Fruit fly (Drosophila melanogaster): ENCODE data around the gene CG9922.

The CG9922 gene

DNA sequence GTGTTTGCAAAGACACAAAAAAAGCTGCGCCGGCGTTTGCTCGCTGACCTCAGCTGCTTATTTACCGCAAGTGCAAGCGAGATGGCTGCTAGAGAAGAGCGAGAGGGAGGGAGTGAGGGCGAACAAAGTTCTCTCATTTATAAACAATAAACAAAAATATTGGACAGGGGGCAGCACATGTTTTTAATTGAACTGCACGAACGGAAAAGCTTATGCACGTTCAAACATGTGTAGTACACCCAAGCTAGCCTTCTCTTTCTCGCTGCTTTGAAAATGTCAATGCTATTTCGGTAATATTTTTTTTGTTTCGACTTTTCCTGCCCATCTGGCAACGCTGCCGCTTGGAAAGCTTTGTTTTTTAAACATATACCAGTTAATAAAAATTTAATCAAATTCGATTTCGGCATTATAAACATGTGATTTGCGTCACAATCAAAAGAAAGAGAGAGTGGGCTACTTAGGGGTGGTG is 11.2 kb downstream of the CG9922 start (continued):
- TF ChIP-seq Hmr (GFP tag; optimal IDR thresholded peaks at IDR 0.05) (peak; percentile 53), ind (GFP tag; optimal IDR thresholded peaks at IDR 0.05) (peak; percentile 40), nerfin-1 (tag; optimal IDR thresholded peaks at IDR 0.05) (peak; percentile 5), cg (GFP tag; optimal IDR thresholded peaks at IDR 0.05) (peak; percentile 1), grn (GFP tag; optimal IDR thresholded peaks at IDR 0.05) (no peak), ewg (GFP tag; optimal IDR thresholded peaks at IDR 0.05) (peak; percentile 68), CG11695 (GFP tag; IDR thresholded peaks at IDR 0.05) (no peak), salm (tag; optimal IDR thresholded peaks at IDR 0.05) (no peak), CG43689 (GFP tag; IDR thresholded peaks at IDR 0.05) (no peak), CG4360 (GFP tag; IDR thresholded peaks at IDR 0.05) (0 out of 2 replicates have a peak, but pooled peaks have one; percentile 16), CG7963 (GFP tag; IDR thresholded peaks at IDR 0.05; ENCODE audit: partially characterized antibody) (no peak), cwo (GFP tag; optimal IDR thresholded peaks at IDR 0.05) (peak; percentile 92), p53 (GFP tag; optimal IDR thresholded peaks at IDR 0.05) (peak; percentile 89), lbe (GFP tag; optimal IDR thresholded peaks at IDR 0.05) (peak; percentile 78), otp (GFP tag; IDR thresholded peaks at IDR 0.05) (peak; percentile 62), CG6765 (GFP tag; optimal IDR thresholded peaks at IDR 0.05) (peak; percentile 31), TFAM (GFP tag; optimal IDR thresholded peaks at IDR 0.05) (no peak), so (GFP tag; IDR thresholded peaks at IDR 0.05) (0 out of 3 replicates have a peak, but pooled peaks have one; percentile 59), CG10321 (GFP tag; IDR thresholded peaks at IDR 0.05) (peak; percentile 77), Hsf (GFP tag; optimal IDR thresholded peaks at IDR 0.05) (peak; percentile 31), Sry-δ (GFP tag; optimal IDR thresholded peaks at IDR 0.05) (peak; percentile 1), tx (GFP tag; optimal IDR thresholded peaks at IDR 0.05) (peak; percentile 39), pfk (GFP tag; optimal IDR thresholded peaks at IDR 0.05) (peak; percentile 21), CG1647 (GFP tag; optimal IDR thresholded peaks at IDR 0.05) (peak; percentile 24), seq (GFP tag; IDR thresholded peaks at IDR 0.05) (0 out of 2 replicates have a peak, but pooled peaks have one; percentile 18), NFAT (GFP tag; IDR thresholded peaks at IDR 0.05) (peak; percentile 35; the same call in 1 of the 2 replicates), CG12391 (tag; optimal IDR thresholded peaks at IDR 0.05) (peak; percentile 51), Ets97D (GFP tag; optimal IDR thresholded peaks at IDR 0.05) (no peak), Sox102F (GFP tag; optimal IDR thresholded peaks at IDR 0.05) (peak; percentile 42), ap (GFP tag; IDR thresholded peaks at IDR 0.05) (no peak), bigmax (GFP tag; optimal IDR thresholded peaks at IDR 0.05) (no peak), twi (tag; optimal IDR thresholded peaks at IDR 0.05) (peak; percentile 73), CG11247 (GFP tag; IDR thresholded peaks at IDR 0.05) (no peak), CG34224 (GFP tag; IDR thresholded peaks at IDR 0.05; ENCODE audit: partially characterized antibody) (0 out of 3 replicates have a peak, but pooled peaks have one; percentile 10), chinmo (GFP tag; IDR thresholded peaks at IDR 0.05; ENCODE audit: partially characterized antibody) (peak; percentile 98), Sox100B (GFP tag; optimal IDR thresholded peaks at IDR 0.05) (peak; percentile 30), D (optimal IDR thresholded peaks at IDR 0.05) (no peak), D (GFP tag; optimal IDR thresholded peaks at IDR 0.05) (peak; percentile 32), Meics (GFP tag; optimal IDR thresholded peaks at IDR 0.05) (peak; percentile 52), CG16863 (GFP tag; optimal IDR thresholded peaks at IDR 0.05) (peak; percentile 8), unpg (GFP tag; optimal IDR thresholded peaks at IDR 0.05) (peak; percentile 44), sd (tag; optimal IDR thresholded peaks at IDR 0.05) (peak; percentile 59), row (GFP tag; IDR thresholded peaks at IDR 0.05) (peak; percentile 39; the same call in 2 of the 3 replicates), tna (GFP tag; IDR thresholded peaks at IDR 0.05; ENCODE audit: partially characterized antibody) (0 out of 2 replicates have a peak, but pooled peaks have one; percentile 30), CG6683 (GFP tag; optimal IDR thresholded peaks at IDR 0.05) (no peak), Xrp1 (GFP tag; IDR thresholded peaks at IDR 0.05) (0 out of 2 replicates have a peak, but pooled peaks have one; percentile 11), lab (GFP tag; optimal IDR thresholded peaks at IDR 0.05) (peak; percentile 57), CG10431 (GFP tag; optimal IDR thresholded peaks at IDR 0.05) (peak; percentile 56), CG14441 (GFP tag; IDR thresholded peaks at IDR 0.05) (peak; percentile 25; the same call in 1 of the 2 replicates), CG15269 (tag; optimal IDR thresholded peaks at IDR 0.05) (peak; percentile 15)
